Fruit fly (Drosophila melanogaster) whole organism, embryonic: ENCODE results near the gene CG17343.

Source experiments
- BEAF-32 ChIP-seq: fragments of 200-800 bp; sonication (Bioruptor generic); optimal IDR thresholded peaks from 3 replicates; lab custom pipeline; 2017; ENCODE audit warnings: missing biosample characterization, missing genetic modification characterization, mild to moderate bottlenecking, moderate library complexity, missing genetic modification reagents
- C15 ChIP-seq: fragments of 200-800 bp; sonication (Bioruptor generic); IDR thresholded peaks from 3 replicates; pipeline ENCODE4 v1.3.6; 2022; ENCODE audit warnings: missing biosample characterization, missing genetic modification characterization
- CG1024 ChIP-seq: fragments of 200-800 bp; sonication (Bioruptor generic); IDR thresholded peaks from 2 replicates; pipeline ENCODE4 v1.3.6; 2022; ENCODE audit warnings: missing biosample characterization, missing genetic modification characterization
- CG10274 ChIP-seq: fragments of 200-800 bp; sonication (Bioruptor generic); optimal IDR thresholded peaks from 3 replicates; lab custom pipeline; 2017; ENCODE audit warnings: missing biosample characterization, mild to moderate bottlenecking, missing genetic modification characterization
- CG10431 ChIP-seq: fragments of 200-800 bp; sonication (Bioruptor generic); optimal IDR thresholded peaks from 3 replicates; lab custom pipeline; 2018; ENCODE audit warnings: missing biosample characterization, mild to moderate bottlenecking, missing genetic modification characterization
- CG11398 ChIP-seq: fragments of 200-800 bp; sonication (Bioruptor generic); optimal IDR thresholded peaks from 2 replicates; lab custom pipeline; 2016; ENCODE audit warnings: missing biosample characterization, missing genetic modification characterization
- CG12071 ChIP-seq: fragments of 200-800 bp; sonication (Bioruptor generic); optimal IDR thresholded peaks from 3 replicates; lab custom pipeline; 2018; ENCODE audit warnings: missing biosample characterization, mild to moderate bottlenecking, missing genetic modification characterization
- CG12659 ChIP-seq: fragments of 200-800 bp; sonication (Bioruptor generic); optimal IDR thresholded peaks from 3 replicates; lab custom pipeline; 2017; ENCODE audit warnings: mild to moderate bottlenecking, missing biosample characterization, missing genetic modification reagents, missing genetic modification characterization
- CG1529 ChIP-seq: fragments of 200-800 bp; sonication (Bioruptor generic); optimal IDR thresholded peaks from 3 replicates; lab custom pipeline; 2018; ENCODE audit warnings: missing biosample characterization, missing genetic modification characterization
- CG15601 ChIP-seq: fragments of 200-800 bp; sonication (Bioruptor generic); optimal IDR thresholded peaks from 3 replicates; lab custom pipeline; 2019; ENCODE audit warnings: missing biosample characterization, mild to moderate bottlenecking, missing genetic modification characterization, moderate library complexity
- CG15696 ChIP-seq: fragments of 200-800 bp; sonication (Bioruptor generic); optimal IDR thresholded peaks from 2 replicates; lab custom pipeline; 2019; ENCODE audit warnings: missing biosample characterization, mild to moderate bottlenecking, missing genetic modification characterization, moderate library complexity
- CG1647 ChIP-seq: fragments of 200-800 bp; sonication (Bioruptor generic); optimal IDR thresholded peaks from 3 replicates; lab custom pipeline; 2016; ENCODE audit warnings: missing biosample characterization, missing genetic modification characterization
- CG16779 ChIP-seq: fragments of 200-800 bp; sonication (Bioruptor generic); IDR thresholded peaks from 2 replicates; pipeline ENCODE4 v1.3.6; 2022; ENCODE audit warnings: missing biosample characterization, missing genetic modification characterization
- CG16863 ChIP-seq: fragments of 200-800 bp; sonication (Bioruptor generic); optimal IDR thresholded peaks from 3 replicates; lab custom pipeline; 2016; ENCODE audit warnings: missing biosample characterization, missing genetic modification characterization
- CG17328 ChIP-seq: fragments of 200-800 bp; sonication (Bioruptor generic); IDR thresholded peaks from 2 replicates; pipeline ENCODE4 v1.3.6; 2022; ENCODE audit warnings: missing biosample characterization, missing genetic modification characterization
- CG18011 ChIP-seq: fragments of 200-800 bp; sonication (Bioruptor generic); optimal IDR thresholded peaks from 2 replicates; lab custom pipeline; 2017; ENCODE audit warnings: missing biosample characterization, missing genetic modification characterization, mild to moderate bottlenecking, moderate library complexity, missing genotype
- CG2129 ChIP-seq: fragments of 200-800 bp; sonication (Bioruptor generic); IDR thresholded peaks from 2 replicates; pipeline ENCODE4 v1.3.6; 2022; ENCODE audit warnings: missing biosample characterization, missing genetic modification characterization; ENCODE audit not compliant: partially characterized antibody
- CG30020 ChIP-seq: fragments of 200-800 bp; optimal IDR thresholded peaks from 2 replicates; lab custom pipeline; 2019; ENCODE audit warnings: missing biosample characterization, mild to moderate bottlenecking, missing genetic modification characterization, moderate library complexity
- CG31441 ChIP-seq: fragments of 200-800 bp; sonication (Bioruptor generic); IDR thresholded peaks from 2 replicates; pipeline ENCODE4 v1.3.6; 2022; ENCODE audit warnings: missing biosample characterization, missing genetic modification characterization
- CG3163 ChIP-seq: fragments of 200-800 bp; sonication (Bioruptor generic); optimal IDR thresholded peaks from 3 replicates; lab custom pipeline; 2016; ENCODE audit warnings: missing biosample characterization, missing genetic modification characterization
- CG34224 ChIP-seq: fragments of 200-800 bp; sonication (Bioruptor generic); IDR thresholded peaks from 3 replicates; pipeline ENCODE4 v1.3.6; 2022; ENCODE audit warnings: missing biosample characterization, missing genetic modification characterization; ENCODE audit not compliant: partially characterized antibody
- CG4404 ChIP-seq: fragments of 200-800 bp; sonication (Bioruptor generic); IDR thresholded peaks from 2 replicates; pipeline ENCODE4 v1.3.6; 2022; ENCODE audit warnings: missing biosample characterization, missing genetic modification characterization
- CG6175 ChIP-seq: fragments of 200-800 bp; sonication (Bioruptor generic); IDR thresholded peaks from 3 replicates; pipeline ENCODE4 v1.3.6; 2022; ENCODE audit warnings: missing biosample characterization, missing genetic modification characterization
- CG6654 ChIP-seq: fragments of 200-800 bp; sonication (Bioruptor generic); optimal IDR thresholded peaks from 2 replicates; lab custom pipeline; 2017; ENCODE audit warnings: missing biosample characterization, mild to moderate bottlenecking, missing genetic modification characterization
- CG6791 ChIP-seq: fragments of 200-800 bp; sonication (Bioruptor generic); IDR thresholded peaks from 3 replicates; pipeline ENCODE4 v1.3.6; 2022; ENCODE audit warnings: missing biosample characterization, missing genetic modification characterization; ENCODE audit not compliant: partially characterized antibody
- CG9727 ChIP-seq: fragments of 200-800 bp; sonication (Bioruptor generic); optimal IDR thresholded peaks from 3 replicates; lab custom pipeline; 2017; ENCODE audit warnings: missing biosample characterization, mild to moderate bottlenecking, missing genetic modification characterization
- D ChIP-seq, 2 experiments: fragments of 200-800 bp in 1 of 2; fragments of >200 bp in 1 of 2; sonication (Bioruptor generic) in 1 of 2; optimal IDR thresholded peaks; 2 replicates in 1 of 2; 3 replicates in 1 of 2; lab custom pipeline; 2017; ENCODE audit warnings: mild to moderate bottlenecking in 1 of 2, missing biosample characterization in 1 of 2, missing genetic modification characterization in 1 of 2, missing genetic modification reagents in 1 of 2
- Dfd ChIP-seq, 2 experiments: fragments of >200 bp; optimal IDR thresholded peaks; 2 replicates each; lab custom pipeline; 2017; ENCODE audit warnings: missing biosample characterization in 2 of 2, missing genetic modification characterization in 2 of 2
- Doc2 ChIP-seq: fragments of 200-800 bp; sonication (Bioruptor generic); IDR thresholded peaks from 2 replicates; pipeline ENCODE4 v1.3.6; 2022; ENCODE audit warnings: missing biosample characterization, missing genetic modification characterization
- Dref ChIP-seq: fragments of 200-800 bp; sonication (Bioruptor generic); IDR thresholded peaks from 2 replicates; pipeline ENCODE4 v1.3.6; 2022; ENCODE audit warnings: missing biosample characterization, missing genetic modification characterization
- HmgD ChIP-seq: fragments of 200-800 bp; sonication (Bioruptor generic); optimal IDR thresholded peaks from 3 replicates; lab custom pipeline; 2016; ENCODE audit warnings: missing biosample characterization, missing genetic modification characterization
- Mrtf ChIP-seq: fragments of 200-800 bp; sonication (Bioruptor generic); IDR thresholded peaks from 3 replicates; pipeline ENCODE4 v1.3.6; 2022; ENCODE audit warnings: missing biosample characterization, missing genetic modification characterization
- NfI ChIP-seq: fragments of 200-800 bp; sonication (Bioruptor generic); optimal IDR thresholded peaks from 3 replicates; lab custom pipeline; 2018; ENCODE audit warnings: missing biosample characterization, mild to moderate bottlenecking, missing genetic modification characterization, moderate library complexity
- Optix ChIP-seq: fragments of 200-800 bp; sonication (Bioruptor generic); IDR thresholded peaks from 3 replicates; pipeline ENCODE4 v1.3.6; 2022; ENCODE audit warnings: missing biosample characterization, missing genetic modification characterization
- Scr ChIP-seq: fragments of 200-800 bp; sonication (Bioruptor generic); IDR thresholded peaks from 2 replicates; pipeline ENCODE4 v1.3.6; 2022; ENCODE audit warnings: missing biosample characterization, missing genetic modification characterization; ENCODE audit not compliant: partially characterized antibody
- Sox102F ChIP-seq: fragments of 200-800 bp; sonication (Bioruptor generic); optimal IDR thresholded peaks from 2 replicates; lab custom pipeline; 2018; ENCODE audit warnings: missing biosample characterization, mild to moderate bottlenecking, missing genetic modification characterization, moderate library complexity
- Xrp1 ChIP-seq: fragments of 200-800 bp; sonication (Bioruptor generic); IDR thresholded peaks from 2 replicates; pipeline ENCODE4 v1.3.6; 2022; ENCODE audit warnings: missing biosample characterization, missing genetic modification characterization
- YL-1 ChIP-seq: fragments of 200-800 bp; sonication (Bioruptor generic); optimal IDR thresholded peaks from 3 replicates; lab custom pipeline; 2017; ENCODE audit warnings: missing biosample characterization, mild to moderate bottlenecking, missing genetic modification characterization
- ewg ChIP-seq: fragments of 200-800 bp; sonication (Bioruptor generic); optimal IDR thresholded peaks from 3 replicates; lab custom pipeline; 2017; ENCODE audit warnings: mild to moderate bottlenecking, missing biosample characterization, missing genetic modification reagents, missing genetic modification characterization
- hkb ChIP-seq, 2 experiments: fragments of 200-800 bp in 1 of 2; fragments of >200 bp in 1 of 2; sonication (Bioruptor generic) in 1 of 2; IDR thresholded peaks in 1 of 2; optimal IDR thresholded peaks in 1 of 2; 2 replicates each; pipeline versions ENCODE4 v1.3.6 to Lab custom; 2017 to 2022; ENCODE audit warnings: missing biosample characterization in 1 of 2, missing genetic modification characterization in 1 of 2
- kni ChIP-seq: fragments of 200-800 bp; sonication (Bioruptor generic); optimal IDR thresholded peaks from 3 replicates; lab custom pipeline; 2017; ENCODE audit warnings: mild to moderate bottlenecking, missing biosample characterization, missing genetic modification reagents, missing genetic modification characterization
- repo ChIP-seq: fragments of 200-800 bp; sonication (Bioruptor generic); optimal IDR thresholded peaks from 2 replicates; lab custom pipeline; 2016; ENCODE audit warnings: missing biosample characterization, missing genetic modification characterization
- sob ChIP-seq: fragments of 200-800 bp; sonication (Bioruptor generic); IDR thresholded peaks from 2 replicates; pipeline ENCODE4 v1.3.6; 2022; ENCODE audit warnings: missing biosample characterization, missing genetic modification characterization
- stc ChIP-seq: fragments of 200-800 bp; sonication (Bioruptor generic); IDR thresholded peaks from 2 replicates; pipeline ENCODE4 v1.3.6; 2022; ENCODE audit warnings: missing biosample characterization, missing genetic modification characterization
- sug ChIP-seq: fragments of 200-800 bp; optimal IDR thresholded peaks from 2 replicates; lab custom pipeline; 2019; ENCODE audit warnings: missing biosample characterization, mild to moderate bottlenecking, missing genetic modification characterization, moderate library complexity
- tll ChIP-seq, 2 experiments: fragments of 200-800 bp in 1 of 2; fragments of >200 bp in 1 of 2; sonication (Bioruptor generic) in 1 of 2; optimal IDR thresholded peaks; 2 replicates each; lab custom pipeline; 2017 to 2019; ENCODE audit warnings: missing biosample characterization in 2 of 2, missing genetic modification characterization in 2 of 2, mild to moderate bottlenecking in 1 of 2, moderate library complexity in 1 of 2
- trem ChIP-seq: fragments of 200-800 bp; optimal IDR thresholded peaks from 3 replicates; lab custom pipeline; 2019; ENCODE audit warnings: missing biosample characterization, mild to moderate bottlenecking, missing genetic modification characterization, moderate library complexity
- usp ChIP-seq: fragments of >200 bp; optimal IDR thresholded peaks from 2 replicates; lab custom pipeline; 2017; ENCODE audit warnings: missing biosample characterization, missing genetic modification characterization

The CG17343 gene

DNA sequence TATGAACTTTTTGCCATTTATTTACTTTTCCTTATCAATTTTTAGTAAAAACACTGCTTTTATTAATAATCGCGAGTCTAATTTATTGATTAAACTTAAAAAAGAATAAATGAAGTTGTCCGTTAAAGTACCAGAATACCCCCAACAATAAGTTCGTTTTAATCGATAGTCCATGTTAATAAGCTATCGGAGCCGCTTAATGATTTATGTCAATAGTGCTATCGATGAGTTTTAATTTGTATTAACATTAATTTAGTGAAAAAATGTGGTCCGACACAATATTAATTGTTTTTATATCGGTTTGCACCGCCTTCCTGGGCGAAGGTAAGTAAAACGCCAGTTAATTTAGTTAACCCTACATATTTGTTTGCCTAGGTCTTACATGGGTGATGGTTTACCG is 15.8 kb upstream of the CG17343 start, which contains the start of gene CG10470 (continued):
- peak; percentile 50 for TF ChIP-seq CG2129 (GFP tag; lab: Robert Waterston, UW)
- TF ChIP-seq CG10274 (GFP tag; lab: Kevin White, UChicago), result no peak
- TF ChIP-seq CG6654 (GFP tag; lab: Kevin White, UChicago), result no peak
- no peak for TF ChIP-seq CG1529
- TF ChIP-seq CG15601 (tag; lab: Kevin White, UChicago), result peak; percentile 28
- TF ChIP-seq Xrp1 (GFP tag; lab: Robert Waterston, UW), result 0 out of 2 replicates have a peak, but pooled peaks have one; percentile 45
- TF ChIP-seq Doc2 (GFP tag; lab: Robert Waterston, UW), result no peak
- TF ChIP-seq Dfd (GFP tag; optimal IDR thresholded peaks at IDR 0.05; lab: Kevin White, UChicago), result no peak
- TF ChIP-seq CG10431, result no peak
- TF ChIP-seq stc (GFP tag; lab: Robert Waterston, UW), result no peak
- TF ChIP-seq CG31441, result peak; percentile 34; the same call in 1 of the 2 replicates
- no peak for TF ChIP-seq CG12071
- no peak for TF ChIP-seq tll (GFP tag; optimal IDR thresholded peaks at IDR 0.05; lab: Kevin White, UChicago)
- TF ChIP-seq CG15696 (tag; lab: Kevin White, UChicago), result no peak
- TF ChIP-seq D (optimal IDR thresholded peaks at IDR 0.05; lab: Kevin White, UChicago), result no peak
- TF ChIP-seq D (GFP tag; optimal IDR thresholded peaks at IDR 0.05; lab: Kevin White, UChicago), result no peak
- peak; percentile 24 for TF ChIP-seq CG12659 (GFP tag; lab: Kevin White, UChicago)
- no peak for TF ChIP-seq sob (GFP tag; lab: Robert Waterston, UW)
- TF ChIP-seq BEAF-32 (GFP tag; lab: Kevin White, UChicago), result peak; percentile 78
- peak; percentile 75 for TF ChIP-seq Dref (GFP tag; lab: Robert Waterston, UW)
- no peak for TF ChIP-seq hkb (optimal IDR thresholded peaks at IDR 0.05; lab: Kevin White, UChicago)
- no peak for TF ChIP-seq hkb (GFP tag; IDR thresholded peaks at IDR 0.05; lab: Robert Waterston, UW)
- no peak for TF ChIP-seq CG1647 (GFP tag; lab: Kevin White, UChicago)
- TF ChIP-seq CG6791 (GFP tag; lab: Robert Waterston, UW), result peak; percentile 89
- peak; percentile 15 for TF ChIP-seq sug (tag; lab: Kevin White, UChicago)
- peak; percentile 83 for TF ChIP-seq Scr (GFP tag; lab: Robert Waterston, UW)
- TF ChIP-seq, all 482 proteins: peak for 96

DNA sequence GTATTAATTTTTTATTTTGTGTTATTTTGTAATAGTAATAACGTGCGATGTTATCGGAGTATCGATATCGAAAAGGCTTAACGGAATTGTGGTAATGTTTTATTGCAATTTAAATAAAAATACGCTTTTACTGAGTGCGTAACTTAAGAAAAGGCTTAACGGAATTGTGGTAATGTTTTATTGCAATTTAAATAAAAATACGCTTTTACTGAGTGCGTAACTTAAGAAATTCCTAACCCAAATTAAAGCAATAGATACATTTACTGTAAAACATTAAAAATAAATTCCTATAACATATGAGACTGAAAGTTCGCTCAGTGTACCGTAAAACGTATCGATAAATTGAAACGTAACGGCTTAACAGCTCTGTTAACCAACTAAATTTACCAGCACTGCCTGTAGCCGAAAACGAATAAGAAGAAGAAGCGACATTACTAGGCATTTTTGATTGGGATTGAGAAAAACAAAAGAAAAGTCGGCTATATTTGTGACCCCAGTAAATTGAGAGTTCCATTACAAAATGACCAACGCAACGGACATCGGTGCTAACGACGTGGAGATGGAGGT is 13.1 kb upstream of the CG17343 start, which contains the start of gene Rpn3:
TSS of gene Rpn3 (plus strand) at position 257 of the 567 bp plus-strand sequence.
- TF ChIP-seq Sox102F (GFP tag; lab: Kevin White, UChicago) (peak; percentile 91), C15 (peak; percentile 73; the same call in 1 of the 3 replicates), Mrtf (peak; percentile 20; the same call in 1 of the 3 replicates), CG16779 (GFP tag; lab: Robert Waterston, UW) (no peak), Optix (GFP tag; lab: Robert Waterston, UW) (no peak), HmgD (GFP tag; lab: Kevin White, UChicago) (peak; percentile 67), CG17328 (GFP tag; lab: Robert Waterston, UW) (peak; percentile 91), kni (GFP tag; lab: Kevin White, UChicago) (no peak), CG30020 (tag; lab: Kevin White, UChicago) (peak; percentile 55), CG4404 (peak; percentile 60), CG1024 (peak; percentile 70), CG6175 (GFP tag; lab: Robert Waterston, UW) (peak; percentile 56; the same call in 1 of the 3 replicates), CG34224 (GFP tag; lab: Robert Waterston, UW) (peak; percentile 66; the same call in 1 of the 3 replicates), ewg (peak; percentile 59), usp (GFP tag; lab: Kevin White, UChicago) (no peak), CG11398 (GFP tag; lab: Kevin White, UChicago) (peak; percentile 51), CG18011 (GFP tag; lab: Kevin White, UChicago) (peak; percentile 69), YL-1 (GFP tag; lab: Kevin White, UChicago) (peak; percentile 71), CG16863 (GFP tag; lab: Kevin White, UChicago) (peak; percentile 79), CG3163 (GFP tag; lab: Kevin White, UChicago) (peak; percentile 60), repo (peak; percentile 73), trem (tag; lab: Kevin White, UChicago) (peak; percentile 83), NfI (peak; percentile 79), CG9727 (peak; percentile 82), tll (GFP tag; optimal IDR thresholded peaks at IDR 0.05; lab: Kevin White, UChicago) (no peak)
